Worm (Caenorhabditis elegans): ENCODE results near the gene srg-3.

ce11 chrIII:6256675-6257074 is 13.5 kb downstream of the srg-3 start, which contains the start of gene srg-9:
- TF ChIP-seq W03F9.2 (tag; optimal IDR thresholded peaks at IDR 0.05): no peak
- TF ChIP-seq him-1 (tag; optimal IDR thresholded peaks at IDR 0.05): no peak
